Fruit fly (Drosophila melanogaster): ENCODE data around the gene tim.
A peak's percentile ranks its signal among the peaks of the same experiment; 100 is the strongest.

The tim gene

dm6 chr2L:3507209-3508164, at the start of gene tim:
Gene tim (minus strand): TSS chr2L:3508119.
- TF ChIP-seq CG14710 (tag; optimal IDR thresholded peaks at IDR 0.05) (peak; percentile 39), zen2 (GFP tag; IDR thresholded peaks at IDR 0.05; ENCODE audit: partially characterized antibody) (0 out of 3 replicates have a peak, but pooled peaks have one; percentile 8), tin (GFP tag; optimal IDR thresholded peaks at IDR 0.05) (peak; percentile 5), chinmo (GFP tag; IDR thresholded peaks at IDR 0.05; ENCODE audit: partially characterized antibody) (peak; percentile 67; the same call in 1 of the 4 replicates), wdn (GFP tag; IDR thresholded peaks at IDR 0.05) (no peak), cad (GFP tag; optimal IDR thresholded peaks at IDR 0.05) (no peak), otp (GFP tag; IDR thresholded peaks at IDR 0.05) (no peak), CG12391 (tag; optimal IDR thresholded peaks at IDR 0.05) (peak; percentile 63), grn (GFP tag; optimal IDR thresholded peaks at IDR 0.05) (no peak), wor (GFP tag; IDR thresholded peaks at IDR 0.05) (0 out of 2 replicates have a peak, but pooled peaks have one; percentile 14), CG7786 (GFP tag; optimal IDR thresholded peaks at IDR 0.05) (no peak), Pdp1 (GFP tag; optimal IDR thresholded peaks at IDR 0.05) (peak in 1 of 2 experiments; percentile 76), Bgb (GFP tag; IDR thresholded peaks at IDR 0.05; ENCODE audit: partially characterized antibody) (peak; percentile 28; the same call in 1 of the 2 replicates), Sox102F (GFP tag; optimal IDR thresholded peaks at IDR 0.05) (peak; percentile 77), CG13775 (GFP tag; optimal IDR thresholded peaks at IDR 0.05) (peak; percentile 13), al (GFP tag; IDR thresholded peaks at IDR 0.05) (no peak), CG6254 (GFP tag; optimal IDR thresholded peaks at IDR 0.05) (peak; percentile 21), Nf-YA (GFP tag; IDR thresholded peaks at IDR 0.05) (0 out of 2 replicates have a peak, but pooled peaks have one; percentile 15), salm (tag; optimal IDR thresholded peaks at IDR 0.05) (peak; percentile 1), CG7556 (GFP tag; optimal IDR thresholded peaks at IDR 0.05) (peak; percentile 73), CG11504 (tag; optimal IDR thresholded peaks at IDR 0.05) (peak; percentile 76), ap (GFP tag; IDR thresholded peaks at IDR 0.05) (0 out of 2 replicates have a peak, but pooled peaks have one; percentile 14), CG7987 (GFP tag; optimal IDR thresholded peaks at IDR 0.05) (no peak), prd (optimal IDR thresholded peaks at IDR 0.05) (no peak), prd (GFP tag; IDR thresholded peaks at IDR 0.05) (no peak), Deaf1 (tag; optimal IDR thresholded peaks at IDR 0.05) (peak; percentile 72), CG13287 (GFP tag; IDR thresholded peaks at IDR 0.05; ENCODE audit: partially characterized antibody) (peak; percentile 25; the same call in 1 of the 2 replicates), CG12236 (GFP tag; optimal IDR thresholded peaks at IDR 0.05) (no peak), row (GFP tag; IDR thresholded peaks at IDR 0.05) (peak; percentile 36; the same call in 2 of the 3 replicates), sc (optimal IDR thresholded peaks at IDR 0.05) (no peak), sc (GFP tag; optimal IDR thresholded peaks at IDR 0.05) (no peak), Ssrp (tag; optimal IDR thresholded peaks at IDR 0.05) (peak; percentile 40), croc (GFP tag; conservative IDR thresholded peaks at IDR 0.05) (no peak), CG15601 (tag; optimal IDR thresholded peaks at IDR 0.05) (no peak), Blimp-1 (GFP tag; optimal IDR thresholded peaks at IDR 0.05) (peak; percentile 50), CG14860 (GFP tag; IDR thresholded peaks at IDR 0.05; ENCODE audit: partially characterized antibody) (0 out of 3 replicates have a peak, but pooled peaks have one; percentile 25), vvl (GFP tag; IDR thresholded peaks at IDR 0.05) (peak; percentile 46), lbe (GFP tag; optimal IDR thresholded peaks at IDR 0.05) (no peak), nmo (GFP tag; optimal IDR thresholded peaks at IDR 0.05) (peak; percentile 59), CG11398 (GFP tag; optimal IDR thresholded peaks at IDR 0.05) (no peak), onecut (GFP tag; IDR thresholded peaks at IDR 0.05) (no peak), CoRest (tag; optimal IDR thresholded peaks at IDR 0.05) (peak; percentile 46), Max (GFP tag; optimal IDR thresholded peaks at IDR 0.05) (peak; percentile 9), ATbp (GFP tag; optimal IDR thresholded peaks at IDR 0.05) (peak; percentile 46), Xbp1 (GFP tag; optimal IDR thresholded peaks at IDR 0.05) (peak; percentile 22), Med (GFP tag) (peak; percentile 29), NFAT (GFP tag; IDR thresholded peaks at IDR 0.05) (0 out of 2 replicates have a peak, but pooled peaks have one; percentile 16)
